Worm (Caenorhabditis elegans): ENCODE measurements around the gene C04B4.6.

Gene C04B4.6

ce11 chrX:12282911-12283310 is 7.4 kb upstream of the C04B4.6 start, which contains the start of gene C04B4.2:
Gene C04B4.2 (plus strand): TSS chrX:12283281.
- no peak for TF ChIP-seq nhr-2 (tag; optimal IDR thresholded peaks at IDR 0.05)
- no peak for TF ChIP-seq bed-3 (GFP tag; optimal IDR thresholded peaks at IDR 0.05)

ce11 chrX:12280477-12280876 is 5.0 kb upstream of the C04B4.6 start, which contains the start of gene C04B4.1:
Gene C04B4.1 (plus strand): TSS chrX:12280777.
- TF ChIP-seq nhr-76 (tag; optimal IDR thresholded peaks at IDR 0.05) (no peak), ham-2 (GFP tag; optimal IDR thresholded peaks at IDR 0.05) (no peak), hlh-1 (tag; optimal IDR thresholded peaks at IDR 0.05) (no peak), ceh-39 (tag; optimal IDR thresholded peaks at IDR 0.05) (no peak), M03D4.4 (tag; optimal IDR thresholded peaks at IDR 0.05) (no peak), mab-5 (tag; optimal IDR thresholded peaks at IDR 0.05) (no peak), ceh-83 (GFP tag; optimal IDR thresholded peaks at IDR 0.05) (no peak), elt-1 (tag; optimal IDR thresholded peaks at IDR 0.05; ENCODE audit: borderline replicate concordance, insufficient read depth) (no peak), sptf-1 (tag; optimal IDR thresholded peaks at IDR 0.05) (no peak), drap-1 (GFP tag; optimal IDR thresholded peaks at IDR 0.05) (no peak), nhr-12 (tag; optimal IDR thresholded peaks at IDR 0.05) (no peak), blmp-1 (tag; optimal IDR thresholded peaks at IDR 0.05) (no peak), unc-120 (tag; optimal IDR thresholded peaks at IDR 0.05; ENCODE audit: poor library complexity, severe bottlenecking) (no peak)

- TF ChIP-seq sem-2 (GFP tag; optimal IDR thresholded peaks at IDR 0.05) (no peak), flh-1 (GFP tag; optimal IDR thresholded peaks at IDR 0.05) (no peak), pha-4 (tag; optimal IDR thresholded peaks at IDR 0.05) (no peak), M03D4.4 (tag; optimal IDR thresholded peaks at IDR 0.05) (no peak), elt-1 (tag; optimal IDR thresholded peaks at IDR 0.05; ENCODE audit: borderline replicate concordance, insufficient read depth) (no peak), nhr-28 (tag; optimal IDR thresholded peaks at IDR 0.05) (no peak), drap-1 (GFP tag; optimal IDR thresholded peaks at IDR 0.05) (no peak), mls-2 (tag; optimal IDR thresholded peaks at IDR 0.05) (no peak), cnd-1 (tag; optimal IDR thresholded peaks at IDR 0.05) (no peak), nhr-76 (tag; optimal IDR thresholded peaks at IDR 0.05) (no peak)
Measured at ce11 chrX:12273870-12274269, 1.6 kb downstream of the C04B4.6 start, which contains the start of gene H19J13.2. Gene H19J13.2 (minus strand): TSS chrX:12273970.

- no peak for TF ChIP-seq mab-5 (tag; optimal IDR thresholded peaks at IDR 0.05)
- TF ChIP-seq sptf-1 (tag; optimal IDR thresholded peaks at IDR 0.05) = no peak
- TF ChIP-seq drap-1 (GFP tag; optimal IDR thresholded peaks at IDR 0.05) = no peak
- TF ChIP-seq snpc-4 (tag; optimal IDR thresholded peaks at IDR 0.05) = no peak
- TF ChIP-seq pha-4 (tag; optimal IDR thresholded peaks at IDR 0.05) = no peak
Measured at ce11 chrX:12270841-12271240, 4.6 kb downstream of the C04B4.6 start, which contains the start of gene otpl-8. Gene otpl-8 (minus strand): TSS chrX:12270941.

- TF ChIP-seq ceh-83 (GFP tag; optimal IDR thresholded peaks at IDR 0.05) = no peak
- TF ChIP-seq ceh-39 (tag; optimal IDR thresholded peaks at IDR 0.05) = no peak
- TF ChIP-seq snpc-4 (tag; optimal IDR thresholded peaks at IDR 0.05) = no peak
- no peak for TF ChIP-seq hlh-1 (tag; optimal IDR thresholded peaks at IDR 0.05)
- no peak for TF ChIP-seq mab-5 (tag; optimal IDR thresholded peaks at IDR 0.05)
Measured at ce11 chrX:12260381-12260931, 15.0 kb downstream of the C04B4.6 start, which contains the start of gene E01G6.1. Gene E01G6.1 (plus strand): TSS chrX:12260881.

ce11 chrX:12256594-12257048 is 18.9 kb downstream of the C04B4.6 start, which contains the start of gene E01G6.2:
Gene E01G6.2 (plus strand): TSS chrX:12256644.
- no peak for TF ChIP-seq snpc-4 (tag; optimal IDR thresholded peaks at IDR 0.05)
- TF ChIP-seq ceh-83 (GFP tag; optimal IDR thresholded peaks at IDR 0.05) = no peak
- TF ChIP-seq lin-13 (tag; optimal IDR thresholded peaks at IDR 0.05) = no peak
- no peak for TF ChIP-seq mab-5 (tag; optimal IDR thresholded peaks at IDR 0.05)
- TF ChIP-seq unc-120 (tag; optimal IDR thresholded peaks at IDR 0.05; ENCODE audit: poor library complexity, severe bottlenecking) = no peak
- TF ChIP-seq M03D4.4 (tag; optimal IDR thresholded peaks at IDR 0.05) = no peak
- TF ChIP-seq elt-1 (tag; optimal IDR thresholded peaks at IDR 0.05; ENCODE audit: borderline replicate concordance, insufficient read depth) = no peak
- TF ChIP-seq mep-1 (tag; optimal IDR thresholded peaks at IDR 0.05) = no peak
- no peak for TF ChIP-seq lin-32 (GFP tag; optimal IDR thresholded peaks at IDR 0.05)
- no peak for TF ChIP-seq pha-4 (tag; optimal IDR thresholded peaks at IDR 0.05)

- TF ChIP-seq elt-3 (tag; optimal IDR thresholded peaks at IDR 0.05) = no peak
- peak; percentile 80 for TF ChIP-seq ces-1 (GFP tag; optimal IDR thresholded peaks at IDR 0.05)
- no peak for TF ChIP-seq M03D4.4 (tag; optimal IDR thresholded peaks at IDR 0.05)
- TF ChIP-seq lin-13 (tag; optimal IDR thresholded peaks at IDR 0.05) = no peak
- no peak for TF ChIP-seq cnd-1 (tag; optimal IDR thresholded peaks at IDR 0.05)
- no peak for TF ChIP-seq elt-1 (tag; optimal IDR thresholded peaks at IDR 0.05; ENCODE audit: borderline replicate concordance, insufficient read depth)
- TF ChIP-seq hlh-1 (tag; optimal IDR thresholded peaks at IDR 0.05) = no peak
Measured at ce11 chrX:12252189-12252588, 23.3 kb downstream of the C04B4.6 start.

All from whole organism, mixed stage, embryonic.